Worm (Caenorhabditis elegans) whole organism, dauer: ENCODE measurements around the gene rsp-1.
"Not testable (repeated sequence)": the region's sequence is repeated elsewhere in the genome, so short reads cannot be mapped to it uniquely, and the experiment has no call there.

Source experiments
- unc-62 ChIP-seq: sonication (generic microtip); optimal IDR thresholded peaks from 2 replicates; lab custom pipeline; 2017; ENCODE audit warnings: missing biosample characterization, missing genetic modification reagents, missing genetic modification characterization

rsp-1 gene

ce11 chrII:11453025-11453424 is at the start of gene rsp-1:
rsp-1 (plus strand) TSS chrII:11453362.
- TF ChIP-seq unc-62: no peak

DNA sequence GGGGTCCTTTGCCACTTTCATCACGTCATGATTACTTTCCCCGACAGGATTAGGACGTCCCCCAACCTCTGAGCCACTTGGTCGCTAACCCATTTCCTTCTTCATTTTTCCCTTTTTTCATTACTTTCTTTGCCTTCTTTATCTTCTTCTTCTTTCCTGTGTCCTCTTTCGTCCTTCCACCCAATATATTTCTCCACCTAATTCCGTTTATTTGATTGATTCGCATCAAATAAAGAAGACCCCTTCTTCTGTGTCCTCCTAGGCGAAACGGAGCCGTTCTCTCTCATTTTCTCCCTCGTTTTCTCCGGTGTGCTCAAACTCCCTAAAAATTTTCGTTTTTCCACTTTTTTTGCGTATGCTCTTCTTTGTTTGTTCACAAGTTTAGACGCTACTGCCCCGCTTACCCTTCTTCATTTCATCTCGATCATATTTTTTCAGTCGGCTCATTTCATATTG is 43.5 kb upstream of the rsp-1 start, which contains the start of gene C05D12.7:
Gene C05D12.7, plus strand, starts transcription at position 406 of the 456 bp plus-strand sequence.
- no peak for TF ChIP-seq unc-62

ce11 chrII:11415672-11416071 is 37.5 kb upstream of the rsp-1 start, which contains the start of gene C05D12.1:
C05D12.1 (minus strand) TSS chrII:11415772.
- no peak for TF ChIP-seq unc-62

DNA sequence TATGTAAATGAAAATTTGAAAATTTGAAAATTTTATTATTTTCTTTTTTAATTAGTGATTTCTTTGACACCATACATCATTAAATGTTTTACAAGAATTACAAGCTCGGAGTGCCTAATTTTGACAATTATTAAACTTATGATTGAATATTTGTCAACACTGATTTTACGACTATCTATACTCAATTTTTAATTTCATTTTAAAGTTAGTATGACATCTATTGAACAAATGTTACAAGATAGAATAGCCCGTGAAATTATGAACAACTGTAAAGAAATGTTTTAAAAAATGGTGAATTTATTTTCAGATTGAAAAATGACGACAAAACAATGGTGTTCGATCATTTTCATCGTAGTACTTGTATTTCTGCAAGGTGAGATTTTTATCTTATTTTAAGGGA is 35.2 kb upstream of the rsp-1 start, which contains the start of gene C05D12.2:
Gene C05D12.2, plus strand, starts transcription at position 301 of the 400 bp plus-strand sequence.
- no peak for TF ChIP-seq unc-62

DNA sequence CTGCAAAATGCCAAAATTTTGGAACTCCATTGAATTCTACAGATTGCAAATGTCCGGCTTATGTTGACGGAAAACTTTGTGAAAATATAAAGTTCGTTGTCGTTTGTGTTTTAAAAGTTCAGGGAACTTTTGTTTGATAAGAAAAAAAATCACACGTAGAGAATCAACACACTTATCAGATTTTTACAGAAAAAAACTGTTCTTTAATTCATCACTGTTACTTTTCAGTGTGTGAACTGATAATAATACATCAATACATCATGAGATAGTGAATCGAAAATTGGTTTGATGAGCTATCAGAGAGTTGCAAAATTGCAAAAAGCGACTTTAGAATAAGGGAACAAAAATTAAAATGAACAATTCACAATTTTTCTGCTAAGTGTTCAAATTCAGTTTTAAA is 34.7 kb upstream of the rsp-1 start:
- TF ChIP-seq unc-62: no peak

DNA sequence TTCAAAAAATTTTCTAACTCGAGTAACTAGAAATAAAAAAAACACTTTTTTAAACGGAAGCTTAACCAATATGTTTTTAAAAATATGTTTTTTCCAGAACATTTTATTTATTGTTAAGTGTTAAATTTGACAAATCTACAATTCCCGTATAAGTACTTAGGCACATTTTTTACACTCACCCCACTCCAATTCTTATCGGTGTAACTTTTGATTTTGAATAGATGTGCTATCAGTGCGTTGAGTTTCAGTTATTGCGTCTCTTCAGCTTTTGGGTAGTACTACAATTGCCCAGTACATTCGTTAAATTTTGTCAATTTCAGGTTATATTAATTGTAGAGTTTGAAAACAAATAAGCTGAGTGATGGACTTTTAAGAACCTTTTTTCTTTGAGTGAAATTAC is 29.1 kb upstream of the rsp-1 start:
- TF ChIP-seq unc-62: no peak

DNA sequence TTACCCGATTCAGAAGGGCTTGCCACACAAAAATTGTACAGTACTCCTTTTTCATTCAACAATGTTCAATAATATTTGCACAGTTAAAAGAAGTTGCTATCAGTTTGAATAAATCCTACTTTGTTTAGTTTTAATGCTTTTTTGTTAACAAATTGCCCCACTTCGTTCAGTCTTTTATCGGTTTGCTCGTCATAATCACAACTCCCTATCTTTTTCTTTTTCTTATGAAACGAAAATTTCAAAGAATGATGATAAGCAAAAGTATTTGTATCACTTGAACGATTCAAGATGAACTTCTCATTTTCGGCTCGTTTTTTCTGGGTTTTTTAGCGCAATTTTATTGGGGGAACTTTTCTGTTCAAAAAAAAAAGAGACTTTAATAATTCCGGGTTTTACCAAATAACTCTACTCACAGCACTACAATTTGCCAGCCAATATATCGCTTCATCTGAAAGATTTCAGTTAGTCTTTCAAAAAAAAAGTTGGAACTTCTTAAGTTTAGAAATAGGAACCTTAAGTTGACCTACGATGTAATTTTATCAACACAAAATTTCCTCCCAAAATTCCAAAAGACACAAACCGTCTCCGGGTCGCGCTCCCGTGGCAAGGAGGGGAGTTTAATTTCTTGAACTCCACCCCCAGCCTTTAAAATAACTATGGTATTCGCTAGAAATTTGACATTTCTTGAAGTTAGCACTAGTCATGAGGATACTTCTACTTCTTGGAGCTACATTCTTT is 28.4 kb upstream of the rsp-1 start, which contains the start of gene C05D12.3:
Gene C05D12.3, plus strand, starts transcription at position 688 of the 738 bp plus-strand sequence.
- no peak for TF ChIP-seq unc-62

DNA sequence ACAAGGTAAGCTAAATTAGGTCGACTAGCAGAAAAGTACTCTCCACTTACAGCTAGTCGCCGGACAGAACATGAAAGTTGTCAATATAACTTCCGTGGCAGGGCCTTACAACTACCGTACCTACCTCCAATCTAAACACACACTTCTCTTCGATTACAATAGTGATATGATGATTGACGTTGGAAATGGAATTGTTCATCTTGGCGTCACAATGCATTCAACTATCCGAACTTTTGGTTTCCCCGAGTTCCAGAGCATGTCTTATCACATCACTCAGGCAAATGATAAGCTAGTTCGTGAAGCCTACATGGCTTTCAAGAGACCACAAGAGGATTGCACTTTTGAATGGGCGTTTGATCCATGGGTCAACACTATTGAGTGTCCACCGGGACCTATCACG is 25.8 kb upstream of the rsp-1 start:
- TF ChIP-seq unc-62: no peak

- no peak for TF ChIP-seq unc-62
These were observed 24.6 kb upstream of the rsp-1 start for ce11 chrII:11428599-11428998.

ce11 chrII:11431584-11431983 is 21.6 kb upstream of the rsp-1 start, which contains the start of gene C05D12.4:
C05D12.4 (plus strand) TSS chrII:11431884.
- TF ChIP-seq unc-62: no peak

- no peak for TF ChIP-seq unc-62
These were observed 19.2 kb upstream of the rsp-1 start, which contains the start of gene C05D12.5 for ce11 chrII:11433942-11434341. C05D12.5 (plus strand) TSS chrII:11434242.

DNA sequence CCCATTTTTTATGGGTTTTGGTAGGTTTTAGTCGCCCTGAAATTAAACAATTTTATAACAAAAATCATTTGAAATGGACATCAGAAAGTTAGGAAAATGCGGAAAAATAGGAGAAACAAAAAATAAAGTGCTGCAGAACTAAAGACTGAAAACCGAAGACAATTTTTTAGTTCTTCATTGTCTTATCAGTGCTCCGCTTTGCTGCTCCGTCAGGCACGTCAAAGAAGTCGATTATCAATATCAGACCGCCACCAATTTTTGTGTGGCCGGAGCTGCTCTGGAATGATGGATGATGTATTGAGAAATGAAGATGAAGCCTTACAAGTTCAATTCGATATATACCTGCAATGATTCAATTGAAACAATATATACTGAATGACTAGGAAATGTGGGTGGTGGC is 14.7 kb upstream of the rsp-1 start, which contains the start of gene vha-6:
Gene vha-6, minus strand, starts transcription at position 36 of the 400 bp plus-strand sequence.
- TF ChIP-seq unc-62: no peak

- TF ChIP-seq unc-62: no peak
These were observed 12.9 kb upstream of the rsp-1 start, which contains the start of gene VW02B12L.2 for ce11 chrII:11440265-11440664. VW02B12L.2 (minus strand) TSS chrII:11440329.

ce11 chrII:11442425-11442824 is 10.7 kb upstream of the rsp-1 start, which contains the start of gene ebp-2:
ebp-2 (plus strand) TSS chrII:11442725.
- not testable (repeated sequence) for TF ChIP-seq unc-62

- no peak for TF ChIP-seq unc-62
These were observed 10.0 kb upstream of the rsp-1 start for ce11 chrII:11443128-11443527.

- no peak for TF ChIP-seq unc-62
These were observed 9.3 kb upstream of the rsp-1 start, which contains the start of gene adbp-1 for ce11 chrII:11443862-11444261. adbp-1 (plus strand) TSS chrII:11444162.

DNA sequence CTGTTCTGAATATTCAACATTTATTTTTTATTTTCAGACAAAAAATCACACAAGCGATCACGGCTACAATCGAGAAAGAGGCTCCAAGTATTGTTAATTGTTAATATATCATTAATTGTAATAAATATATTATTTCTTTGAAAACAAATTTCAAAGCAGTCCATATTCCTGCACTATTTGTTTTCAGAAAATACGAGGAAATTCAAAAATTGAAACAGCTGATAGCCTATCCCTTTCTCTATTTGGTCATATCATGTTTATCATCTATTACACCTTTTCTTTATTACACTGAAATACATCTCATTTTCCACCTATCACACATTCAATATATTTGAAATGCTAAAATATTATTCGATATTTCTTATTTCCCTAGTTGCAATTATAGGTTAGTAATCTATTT is 8.2 kb upstream of the rsp-1 start, which contains the start of gene W02B12.13:
Gene W02B12.13, plus strand, starts transcription at position 301 of the 400 bp plus-strand sequence.
- no peak for TF ChIP-seq unc-62

- TF ChIP-seq unc-62: no peak
These were observed 4.4 kb upstream of the rsp-1 start, which contains the start of gene W02B12.1 for ce11 chrII:11448753-11449152. W02B12.1 (plus strand) TSS chrII:11449021.
